1 fruit fly cellular context compared by ENCODE assay signal in the genomic region with DNA sequence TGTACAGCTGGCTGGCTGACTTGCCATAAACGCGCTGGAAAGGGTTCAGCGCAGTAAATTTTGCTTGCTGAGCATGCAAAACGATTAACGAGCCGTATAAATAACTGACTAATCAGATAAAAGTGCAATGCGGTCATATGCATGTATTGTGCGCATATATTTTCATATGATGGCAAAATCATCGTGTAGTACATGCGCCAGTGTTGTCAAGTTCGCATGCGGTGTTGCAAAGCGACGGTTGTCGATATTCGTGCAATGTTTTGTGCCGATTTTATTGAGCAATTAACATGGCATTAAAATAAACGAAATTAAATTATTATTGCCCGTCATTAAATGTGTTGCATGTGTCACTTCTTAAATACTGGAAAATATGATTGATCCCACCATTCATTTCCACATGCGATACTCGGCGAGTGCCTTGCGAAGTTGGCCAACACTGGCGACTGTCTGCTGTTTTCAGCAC.
A peak's percentile ranks its signal among the peaks of the same experiment; 100 is the strongest.
TF ChIP-seq lines count a peak whose summit lies in the region.

No protein-coding gene starts in this region.

TF ChIP-seq in whole organism, embryonic, 481 proteins besides CTCF, POLR2A, EP300 and RAD21 (continued from another document and continues in another):
- TF ChIP-seq Hmx (GFP tag; optimal IDR thresholded peaks at IDR 0.05; lab: Kevin White, UChicago) (peak; percentile 66), Xrp1 (GFP tag; IDR thresholded peaks at IDR 0.05; lab: Robert Waterston, UW) (peak; percentile 84), CG14050 (GFP tag; IDR thresholded peaks at IDR 0.05; lab: Robert Waterston, UW) (no peak; the same call in 2 of the 3 replicates), lbe (GFP tag; optimal IDR thresholded peaks at IDR 0.05; lab: Kevin White, UChicago) (peak; percentile 91), CG15696 (tag; optimal IDR thresholded peaks at IDR 0.05; lab: Kevin White, UChicago) (peak; percentile 36), fd102C (GFP tag; optimal IDR thresholded peaks at IDR 0.05; lab: Kevin White, UChicago) (peak; percentile 18), rib (GFP tag; IDR thresholded peaks at IDR 0.05; lab: Robert Waterston, UW) (peak; percentile 75), CG7786 (GFP tag; optimal IDR thresholded peaks at IDR 0.05; lab: Kevin White, UChicago) (peak; percentile 91), CG7372 (GFP tag; IDR thresholded peaks at IDR 0.05; lab: Robert Waterston, UW) (peak; percentile 75), NFAT (GFP tag; IDR thresholded peaks at IDR 0.05; lab: Robert Waterston, UW) (peak; percentile 78; the same call in 1 of the 2 replicates), esg (GFP tag; conservative IDR thresholded peaks at IDR 0.05; lab: Robert Waterston, UW) (peak; percentile 61), Hey (tag; optimal IDR thresholded peaks at IDR 0.05; lab: Kevin White, UChicago) (no peak), Hr51 (GFP tag; optimal IDR thresholded peaks at IDR 0.05; lab: Kevin White, UChicago) (peak in 1 of 2 experiments; percentile 81), ranshi (GFP tag; IDR thresholded peaks at IDR 0.05; lab: Robert Waterston, UW) (peak; percentile 77; the same call in 1 of the 2 replicates), tup (GFP tag; optimal IDR thresholded peaks at IDR 0.05; lab: Kevin White, UChicago) (peak; percentile 72), CG15269 (tag; optimal IDR thresholded peaks at IDR 0.05; lab: Kevin White, UChicago) (no peak), Atf-2 (GFP tag; optimal IDR thresholded peaks at IDR 0.05; lab: Kevin White, UChicago) (peak; percentile 73), CoRest (tag; optimal IDR thresholded peaks at IDR 0.05; lab: Kevin White, UChicago) (peak; percentile 45), tap (tag; optimal IDR thresholded peaks at IDR 0.05; lab: Kevin White, UChicago) (no peak), br (optimal IDR thresholded peaks at IDR 0.05; lab: Kevin White, UChicago) (no peak), MTF-1 (GFP tag; optimal IDR thresholded peaks at IDR 0.05; lab: Kevin White, UChicago; ENCODE audit: borderline replicate concordance) (peak; percentile 59), mld (GFP tag; IDR thresholded peaks at IDR 0.05; lab: Robert Waterston, UW; ENCODE audit: partially characterized antibody) (peak; percentile 74; the same call in 2 of the 3 replicates), pan (optimal IDR thresholded peaks at IDR 0.05; lab: Kevin White, UChicago) (no peak), pan (GFP tag; optimal IDR thresholded peaks at IDR 0.05 in 1 of 2, IDR thresholded peaks at IDR 0.05 in 1 of 2) (peak in 1 of 2 experiments; percentile 67), CG14014 (GFP tag; IDR thresholded peaks at IDR 0.05; lab: Robert Waterston, UW) (peak; percentile 54; the same call in 1 of the 2 replicates), Neu2 (GFP tag; optimal IDR thresholded peaks at IDR 0.05; lab: Kevin White, UChicago; ENCODE audit: borderline replicate concordance) (peak; percentile 66), CG6683 (GFP tag; optimal IDR thresholded peaks at IDR 0.05; lab: Kevin White, UChicago) (peak; percentile 8), Atf3 (GFP tag; optimal IDR thresholded peaks at IDR 0.05; lab: Kevin White, UChicago) (peak; percentile 80), CG17802 (tag; optimal IDR thresholded peaks at IDR 0.05; lab: Kevin White, UChicago) (peak; percentile 33), E2f1 (GFP tag; IDR thresholded peaks at IDR 0.05; lab: Robert Waterston, UW) (peak; percentile 75), Doc2 (GFP tag; IDR thresholded peaks at IDR 0.05; lab: Robert Waterston, UW) (no peak), CG9932 (GFP tag; IDR thresholded peaks at IDR 0.05; lab: Robert Waterston, UW) (peak; percentile 90), so (GFP tag; IDR thresholded peaks at IDR 0.05; lab: Robert Waterston, UW) (peak; percentile 77; the same call in 2 of the 3 replicates), cad (GFP tag; optimal IDR thresholded peaks at IDR 0.05; lab: Kevin White, UChicago) (no peak), twi (tag; optimal IDR thresholded peaks at IDR 0.05; lab: Kevin White, UChicago) (peak; percentile 43), CG9437 (GFP tag; optimal IDR thresholded peaks at IDR 0.05; lab: Kevin White, UChicago) (peak; percentile 61), PHDP (tag; optimal IDR thresholded peaks at IDR 0.05; lab: Kevin White, UChicago) (peak; percentile 70), E2f2 (GFP tag; IDR thresholded peaks at IDR 0.05; lab: Robert Waterston, UW) (no peak; the same call in 1 of the 2 replicates), zfh2 (GFP tag; optimal IDR thresholded peaks at IDR 0.05; lab: Kevin White, UChicago) (peak; percentile 92), wek (GFP tag; optimal IDR thresholded peaks at IDR 0.05; lab: Kevin White, UChicago) (peak; percentile 42), sd (tag; optimal IDR thresholded peaks at IDR 0.05; lab: Kevin White, UChicago) (no peak), tna (GFP tag; IDR thresholded peaks at IDR 0.05; lab: Robert Waterston, UW; ENCODE audit: partially characterized antibody) (peak; percentile 44), D (optimal IDR thresholded peaks at IDR 0.05; lab: Kevin White, UChicago) (no peak), D (GFP tag; optimal IDR thresholded peaks at IDR 0.05; lab: Kevin White, UChicago) (peak; percentile 26), sc (optimal IDR thresholded peaks at IDR 0.05; lab: Kevin White, UChicago) (no peak), sc (GFP tag; optimal IDR thresholded peaks at IDR 0.05; lab: Kevin White, UChicago) (no peak), chinmo (GFP tag; IDR thresholded peaks at IDR 0.05; lab: Robert Waterston, UW; ENCODE audit: partially characterized antibody) (0 out of 4 replicates have a peak, but pooled peaks have one; percentile 33), CG6765 (GFP tag; optimal IDR thresholded peaks at IDR 0.05; lab: Kevin White, UChicago) (no peak), emc (GFP tag; optimal IDR thresholded peaks at IDR 0.05; lab: Kevin White, UChicago) (peak; percentile 52), Side (GFP tag; optimal IDR thresholded peaks at IDR 0.05; lab: Kevin White, UChicago) (peak; percentile 87), dimm (GFP tag; IDR thresholded peaks at IDR 0.05; lab: Robert Waterston, UW) (no peak), CG8281 (tag; optimal IDR thresholded peaks at IDR 0.05; lab: Kevin White, UChicago) (peak; percentile 37), prd (optimal IDR thresholded peaks at IDR 0.05; lab: Kevin White, UChicago) (no peak), prd (GFP tag; IDR thresholded peaks at IDR 0.05; lab: Robert Waterston, UW) (peak; percentile 86), CG3407 (GFP tag; optimal IDR thresholded peaks at IDR 0.05; lab: Kevin White, UChicago) (peak; percentile 16), GATAe (GFP tag; conservative IDR thresholded peaks at IDR 0.05; lab: Robert Waterston, UW) (no peak; the same call in 1 of the 2 replicates), Xbp1 (GFP tag; optimal IDR thresholded peaks at IDR 0.05; lab: Kevin White, UChicago) (peak; percentile 83), CG11456 (GFP tag; IDR thresholded peaks at IDR 0.05; lab: Robert Waterston, UW) (peak; percentile 76), CG10431 (GFP tag; optimal IDR thresholded peaks at IDR 0.05; lab: Kevin White, UChicago) (peak; percentile 21), zen (tag; optimal IDR thresholded peaks at IDR 0.05; lab: Kevin White, UChicago) (peak; percentile 69), grau (tag; optimal IDR thresholded peaks at IDR 0.05; lab: Kevin White, UChicago) (peak; percentile 67), hbn (GFP tag; IDR thresholded peaks at IDR 0.05; lab: Robert Waterston, UW; ENCODE audit: partially characterized antibody) (peak; percentile 69), CG7556 (GFP tag; optimal IDR thresholded peaks at IDR 0.05; lab: Kevin White, UChicago) (peak; percentile 67), gsb (GFP tag; IDR thresholded peaks at IDR 0.05; lab: Robert Waterston, UW) (peak; percentile 50; the same call in 1 of the 2 replicates), crp (GFP tag; optimal IDR thresholded peaks at IDR 0.05; lab: Kevin White, UChicago) (peak in 1 of 2 experiments; percentile 58), CG4328 (GFP tag; optimal IDR thresholded peaks at IDR 0.05; lab: Kevin White, UChicago) (peak; percentile 28), BtbVII (GFP tag; optimal IDR thresholded peaks at IDR 0.05; lab: Kevin White, UChicago) (peak; percentile 49), trem (tag; optimal IDR thresholded peaks at IDR 0.05; lab: Kevin White, UChicago) (peak; percentile 45), Taf1 (GFP tag; IDR thresholded peaks at IDR 0.05; lab: Robert Waterston, UW) (peak; percentile 69), unc-4 (GFP tag; IDR thresholded peaks at IDR 0.05; lab: Robert Waterston, UW; ENCODE audit: partially characterized antibody) (peak; percentile 76), CG18262 (tag; optimal IDR thresholded peaks at IDR 0.05; lab: Kevin White, UChicago) (peak; percentile 39), CG5245 (GFP tag; optimal IDR thresholded peaks at IDR 0.05; lab: Kevin White, UChicago) (peak; percentile 63), tgo (GFP tag; IDR thresholded peaks at IDR 0.05; lab: Robert Waterston, UW) (peak; percentile 78), CG2678 (tag; optimal IDR thresholded peaks at IDR 0.05; lab: Kevin White, UChicago) (no peak), CG10654 (GFP tag; optimal IDR thresholded peaks at IDR 0.05; lab: Kevin White, UChicago) (peak; percentile 83), CG10565 (GFP tag; optimal IDR thresholded peaks at IDR 0.05; lab: Kevin White, UChicago) (peak; percentile 4), HmgZ (tag; optimal IDR thresholded peaks at IDR 0.05; lab: Kevin White, UChicago) (peak; percentile 83), hb (GFP tag; IDR thresholded peaks at IDR 0.05; lab: Robert Waterston, UW; ENCODE audit: partially characterized antibody) (peak; percentile 80), CG10147 (GFP tag; optimal IDR thresholded peaks at IDR 0.05; lab: Kevin White, UChicago) (no peak), usp (GFP tag; optimal IDR thresholded peaks at IDR 0.05; lab: Kevin White, UChicago) (no peak), Opbp (GFP tag; IDR thresholded peaks at IDR 0.05; lab: Robert Waterston, UW; ENCODE audit: partially characterized antibody) (peak; percentile 81), CG17568 (GFP tag; optimal IDR thresholded peaks at IDR 0.05; lab: Kevin White, UChicago) (no peak), CG16815 (GFP tag; optimal IDR thresholded peaks at IDR 0.05; lab: Kevin White, UChicago) (peak; percentile 57), da (GFP tag; optimal IDR thresholded peaks at IDR 0.05; lab: Kevin White, UChicago) (peak; percentile 62), slou (GFP tag; optimal IDR thresholded peaks at IDR 0.05; lab: Kevin White, UChicago) (peak; percentile 64), lab (GFP tag; optimal IDR thresholded peaks at IDR 0.05; lab: Kevin White, UChicago) (peak; percentile 88), CG34224 (GFP tag; IDR thresholded peaks at IDR 0.05; lab: Robert Waterston, UW; ENCODE audit: partially characterized antibody) (peak; percentile 86), CG12071 (GFP tag; optimal IDR thresholded peaks at IDR 0.05; lab: Kevin White, UChicago) (no peak), hkb (optimal IDR thresholded peaks at IDR 0.05; lab: Kevin White, UChicago) (peak; percentile 47), hkb (GFP tag; IDR thresholded peaks at IDR 0.05; lab: Robert Waterston, UW) (peak; percentile 69), lmd (GFP tag; IDR thresholded peaks at IDR 0.05; lab: Robert Waterston, UW) (peak; percentile 80), pum (GFP tag; optimal IDR thresholded peaks at IDR 0.05; lab: Kevin White, UChicago) (peak; percentile 88), CG4360 (GFP tag; IDR thresholded peaks at IDR 0.05; lab: Robert Waterston, UW) (no peak), CG3995 (GFP tag; optimal IDR thresholded peaks at IDR 0.05; lab: Kevin White, UChicago) (peak; percentile 47), gfzf (GFP tag; optimal IDR thresholded peaks at IDR 0.05; lab: Kevin White, UChicago) (peak; percentile 24), z (GFP tag; IDR thresholded peaks at IDR 0.05; lab: Robert Waterston, UW) (no peak), Ets97D (GFP tag; optimal IDR thresholded peaks at IDR 0.05; lab: Kevin White, UChicago) (peak; percentile 70), CG43689 (GFP tag; IDR thresholded peaks at IDR 0.05; lab: Robert Waterston, UW) (peak; percentile 34; the same call in 1 of the 2 replicates), ase (GFP tag; IDR thresholded peaks at IDR 0.05; lab: Robert Waterston, UW) (peak; percentile 35; the same call in 1 of the 3 replicates), nerfin-2 (GFP tag; IDR thresholded peaks at IDR 0.05; lab: Robert Waterston, UW; ENCODE audit: partially characterized antibody) (peak; percentile 69), ind (GFP tag; optimal IDR thresholded peaks at IDR 0.05; lab: Kevin White, UChicago) (peak; percentile 82), run (tag; optimal IDR thresholded peaks at IDR 0.05; lab: Kevin White, UChicago) (peak; percentile 8), gem (tag; optimal IDR thresholded peaks at IDR 0.05; lab: Kevin White, UChicago) (peak; percentile 74), HLHmδ (GFP tag; optimal IDR thresholded peaks at IDR 0.05; lab: Kevin White, UChicago) (no peak), pros (GFP tag; optimal IDR thresholded peaks at IDR 0.05; lab: Kevin White, UChicago) (no peak), pita (GFP tag; optimal IDR thresholded peaks at IDR 0.05; lab: Kevin White, UChicago) (no peak), fd64A (GFP tag; optimal IDR thresholded peaks at IDR 0.05; lab: Kevin White, UChicago) (peak; percentile 0), al (GFP tag; IDR thresholded peaks at IDR 0.05; lab: Robert Waterston, UW) (peak; percentile 72), Hr78 (GFP tag; optimal IDR thresholded peaks at IDR 0.05; lab: Kevin White, UChicago) (no peak), CG17612 (GFP tag; IDR thresholded peaks at IDR 0.05; lab: Robert Waterston, UW) (peak; percentile 49; the same call in 1 of the 2 replicates), Asciz (GFP tag; optimal IDR thresholded peaks at IDR 0.05; lab: Kevin White, UChicago) (no peak), ken (GFP tag; IDR thresholded peaks at IDR 0.05; lab: Robert Waterston, UW) (peak; percentile 79; the same call in 2 of the 3 replicates), CG15479 (GFP tag; optimal IDR thresholded peaks at IDR 0.05; lab: Kevin White, UChicago) (peak; percentile 76), Vsx1 (GFP tag; optimal IDR thresholded peaks at IDR 0.05; lab: Kevin White, UChicago) (no peak), sr (GFP tag; IDR thresholded peaks at IDR 0.05; lab: Robert Waterston, UW) (no peak), peb (GFP tag; IDR thresholded peaks at IDR 0.05; lab: Robert Waterston, UW) (peak; percentile 56; the same call in 1 of the 2 replicates), CG7271 (tag; optimal IDR thresholded peaks at IDR 0.05; lab: Kevin White, UChicago) (no peak), vvl (GFP tag; IDR thresholded peaks at IDR 0.05; lab: Robert Waterston, UW) (peak; percentile 80), shn (GFP tag; optimal IDR thresholded peaks at IDR 0.05; lab: Kevin White, UChicago) (peak; percentile 84), corto (GFP tag; optimal IDR thresholded peaks at IDR 0.05; lab: Kevin White, UChicago) (peak; percentile 64), Bgb (GFP tag; IDR thresholded peaks at IDR 0.05; lab: Robert Waterston, UW; ENCODE audit: partially characterized antibody) (peak; percentile 80), CG8944 (GFP tag; optimal IDR thresholded peaks at IDR 0.05; lab: Kevin White, UChicago) (peak; percentile 88)
